Worm (Caenorhabditis elegans): Measurements from ENCODE around the gene K09F5.6.

Gene K09F5.6

DNA sequence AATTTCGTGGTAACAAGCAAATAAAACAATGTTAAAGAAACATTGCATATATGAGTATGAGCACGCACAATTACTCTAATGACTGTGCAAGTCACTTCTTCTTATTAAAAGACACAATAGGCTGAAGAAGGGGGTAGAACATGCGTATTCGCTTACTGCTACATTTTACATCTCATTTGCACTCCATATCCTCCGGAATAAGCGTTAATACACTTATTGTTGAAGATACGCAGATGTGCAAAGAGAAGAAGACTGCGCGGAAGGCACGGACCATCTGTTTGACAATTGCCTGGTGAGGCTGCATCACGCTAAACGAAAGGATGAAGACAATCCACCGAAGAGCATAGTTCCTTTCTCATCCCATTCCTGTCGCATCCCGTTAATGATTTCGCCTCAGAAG is 6.2 kb upstream of the K09F5.6 start:
- TF ChIP-seq egl-44 (GFP tag; IDR thresholded peaks at IDR 0.05) (no peak), ceh-100 (GFP tag; IDR thresholded peaks at IDR 0.05) (no peak), hrde-1 (tag; optimal IDR thresholded peaks at IDR 0.05; ENCODE audit: borderline replicate concordance) (no peak), madf-10 (tag; optimal IDR thresholded peaks at IDR 0.05) (no peak), ceh-27 (GFP tag; optimal IDR thresholded peaks at IDR 0.05) (no peak), nfya-1 (tag; optimal IDR thresholded peaks at IDR 0.05; ENCODE audit: borderline replicate concordance, insufficient read depth) (no peak)

DNA sequence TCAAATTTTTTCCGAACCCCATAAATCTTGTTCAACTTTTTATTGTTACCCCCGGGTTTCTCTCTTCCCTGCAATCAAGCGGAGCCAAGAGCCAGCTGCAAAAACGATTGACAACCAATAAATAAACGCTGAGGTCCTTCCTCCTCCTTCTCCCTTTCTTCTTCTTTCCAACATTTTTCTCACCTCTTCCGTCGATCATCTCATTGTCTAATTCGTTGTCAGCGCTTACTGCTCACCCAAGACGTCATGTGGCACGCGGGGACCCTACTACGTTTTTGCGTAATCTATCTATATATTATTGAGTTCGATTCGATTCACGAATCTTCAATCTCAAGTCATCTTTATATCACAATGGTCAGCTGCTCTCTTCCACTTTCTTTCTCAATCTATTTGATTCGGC is 3.6 kb upstream of the K09F5.6 start:
- no peak for TF ChIP-seq attf-3 (GFP tag; conservative IDR thresholded peaks at IDR 0.05)
- TF ChIP-seq ceh-40 (GFP tag; IDR thresholded peaks at IDR 0.05): no peak
- no peak for TF ChIP-seq tbp1 (GFP tag; optimal IDR thresholded peaks at IDR 0.05)

DNA sequence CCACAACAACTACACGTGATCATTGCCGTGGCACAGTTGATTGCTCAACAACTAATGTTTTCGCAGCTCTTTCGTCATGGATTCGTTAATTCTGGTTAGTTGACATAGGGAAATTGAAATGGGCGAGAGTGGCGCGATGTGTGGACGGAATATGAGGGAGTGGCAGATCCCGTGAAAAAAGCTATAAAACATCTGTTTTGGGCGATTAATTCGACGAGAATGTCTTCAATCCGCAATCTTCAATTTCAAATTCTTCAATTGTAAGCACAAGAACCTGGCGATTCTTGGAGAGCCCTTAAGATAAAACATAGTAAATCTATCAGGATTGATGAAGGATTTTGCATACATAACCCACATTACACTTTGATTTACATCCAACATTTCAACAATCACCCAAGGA is 1.5 kb downstream of the K09F5.6 start:
- no peak for TF ChIP-seq K12H6.12 (tag; optimal IDR thresholded peaks at IDR 0.05)
- TF ChIP-seq madf-10 (tag; optimal IDR thresholded peaks at IDR 0.05): no peak
- TF ChIP-seq ekl-4 (GFP tag; IDR thresholded peaks at IDR 0.05): no peak
- TF ChIP-seq him-1 (tag; optimal IDR thresholded peaks at IDR 0.05): no peak
- TF ChIP-seq efl-1 (GFP tag; optimal IDR thresholded peaks at IDR 0.05): no peak
- TF ChIP-seq hrde-1 (tag; optimal IDR thresholded peaks at IDR 0.05; ENCODE audit: borderline replicate concordance): no peak
- no peak for TF ChIP-seq ceh-79 (tag; optimal IDR thresholded peaks at IDR 0.05)
- TF ChIP-seq aptf-2 (GFP tag; conservative IDR thresholded peaks at IDR 0.05): no peak
- no peak for TF ChIP-seq F33H1.4 (GFP tag; IDR thresholded peaks at IDR 0.05)
- no peak for TF ChIP-seq mel-28 (tag; optimal IDR thresholded peaks at IDR 0.05; ENCODE audit: borderline replicate concordance)
- TF ChIP-seq lsy-27 (tag; optimal IDR thresholded peaks at IDR 0.05; ENCODE audit: borderline replicate concordance, insufficient read depth): no peak
- no peak for TF ChIP-seq Y95B8A.8 (GFP tag; IDR thresholded peaks at IDR 0.05)
- no peak for TF ChIP-seq nhr-120 (GFP tag; IDR thresholded peaks at IDR 0.05)
- TF ChIP-seq B0336.3 (GFP tag; IDR thresholded peaks at IDR 0.05): no peak

DNA sequence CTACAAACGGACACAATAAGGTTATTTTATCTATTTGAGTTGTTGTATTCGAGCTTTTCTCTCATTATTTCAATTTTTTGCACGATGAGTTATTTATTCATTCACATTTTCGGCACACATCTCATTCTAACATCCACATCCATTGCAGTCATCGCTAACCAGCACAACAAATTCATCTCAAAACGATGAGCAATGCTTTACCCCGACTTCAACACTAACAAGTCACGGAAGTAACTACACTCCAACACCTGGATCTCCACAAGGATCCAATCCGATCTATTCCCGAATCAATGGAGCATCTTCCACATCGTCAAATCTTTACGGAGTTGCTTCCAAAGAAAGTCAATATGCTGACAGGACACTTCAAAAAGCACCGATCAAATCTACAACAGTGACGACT is 5.0 kb downstream of the K09F5.6 start:
- TF ChIP-seq pha-4 (tag; optimal IDR thresholded peaks at IDR 0.05) (no peak), ztf-26 (tag; optimal IDR thresholded peaks at IDR 0.05) (no peak), F22D6.2 (tag; optimal IDR thresholded peaks at IDR 0.05) (no peak), dpl-1 (GFP tag; optimal IDR thresholded peaks at IDR 0.05) (no peak), nhr-80 (tag; optimal IDR thresholded peaks at IDR 0.05) (no peak), C06A6.2 (GFP tag; conservative IDR thresholded peaks at IDR 0.05) (no peak)

DNA sequence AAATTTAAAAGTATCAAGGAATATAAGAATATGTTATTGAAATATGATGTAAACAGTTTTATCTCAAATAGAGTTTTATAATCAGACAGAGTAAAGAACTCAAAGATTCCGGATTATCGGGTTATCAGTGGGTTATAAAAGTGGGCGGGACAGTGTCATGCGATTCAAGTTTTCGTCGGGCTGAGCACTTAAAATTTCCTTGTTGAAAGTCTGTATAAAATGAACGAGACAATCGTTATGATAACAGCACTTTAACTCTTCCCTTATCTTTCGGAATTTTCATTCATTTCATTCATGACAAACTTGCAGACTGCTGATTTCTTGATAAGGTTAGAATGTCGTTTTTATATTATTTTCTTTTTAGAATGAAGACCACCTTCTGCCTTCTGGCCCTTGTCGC is 6.5 kb downstream of the K09F5.6 start, which contains the start of gene spp-14:
TSS of gene spp-14 (plus strand) at position 365 of the 400 bp plus-strand sequence.
- TF ChIP-seq B0261.1 (tag; optimal IDR thresholded peaks at IDR 0.05) (no peak), atf-7 (tag; optimal IDR thresholded peaks at IDR 0.05) (peak; percentile 60), cebp-1 (GFP tag; IDR thresholded peaks at IDR 0.05) (no peak), cebp-1 (tag; optimal IDR thresholded peaks at IDR 0.05) (peak; percentile 9), let-607 (tag; optimal IDR thresholded peaks at IDR 0.05) (peak in 1 of 2 experiments; percentile 3), snpc-3.4 (tag; optimal IDR thresholded peaks at IDR 0.05) (no peak), ztf-22 (GFP tag; optimal IDR thresholded peaks at IDR 0.05) (peak; percentile 52), Y79H2A.3 (GFP tag; conservative IDR thresholded peaks at IDR 0.05) (no peak), efl-1 (GFP tag; optimal IDR thresholded peaks at IDR 0.05) (no peak), tlf-1 (GFP tag; optimal IDR thresholded peaks at IDR 0.05) (no peak), tbp1 (GFP tag; optimal IDR thresholded peaks at IDR 0.05) (peak; percentile 23), zfh-2 (GFP tag; conservative IDR thresholded peaks at IDR 0.05) (no peak), F52B5.7 (tag; optimal IDR thresholded peaks at IDR 0.05) (no peak), repo-1 (tag; optimal IDR thresholded peaks at IDR 0.05) (no peak), nhr-80 (tag; optimal IDR thresholded peaks at IDR 0.05) (peak; percentile 89)

Measured in whole organism, young adult.